Worm (Caenorhabditis elegans): ENCODE measurements around the gene srg-67.

DNA sequence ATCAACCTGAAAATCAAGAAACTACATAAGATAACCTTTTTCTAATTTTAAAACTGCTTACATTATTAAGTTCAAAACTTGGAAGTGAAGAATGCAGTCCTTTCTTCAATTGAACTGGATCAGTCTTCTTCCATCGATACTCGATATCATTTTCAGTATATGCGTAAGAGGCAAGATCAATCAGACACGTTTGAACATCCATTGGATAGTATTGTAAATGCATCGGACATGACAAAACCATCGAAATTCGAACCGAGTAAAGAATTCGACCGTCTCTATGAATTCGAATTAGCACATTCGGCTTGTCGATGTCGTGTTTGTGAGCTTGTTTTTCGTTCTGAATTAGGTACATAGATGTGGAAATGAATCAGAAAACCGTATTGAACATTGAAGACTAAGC is 12.1 kb downstream of the srg-67 start:
- TF ChIP-seq ama-1 (optimal IDR thresholded peaks at IDR 0.05) (no peak), flt-1 (GFP tag; IDR thresholded peaks at IDR 0.05) (no peak), scrt-1 (GFP tag; IDR thresholded peaks at IDR 0.05) (no peak), hnd-1 (tag; optimal IDR thresholded peaks at IDR 0.05) (no peak), F13C5.2 (tag; optimal IDR thresholded peaks at IDR 0.05) (no peak), ceh-13 (GFP tag; optimal IDR thresholded peaks at IDR 0.05) (no peak), ets-7 (tag; optimal IDR thresholded peaks at IDR 0.05) (no peak)

All from whole organism, early embryonic.